Worm (Caenorhabditis elegans) whole organism, L4 larva: Measurements from ENCODE around the gene fbxa-76.

Experiments
- T20F7.1 ChIP-seq: fragments of 200-800 bp; sonication (Bioruptor generic); optimal IDR thresholded peaks from 2 replicates; lab custom pipeline; 2018; ENCODE audit warnings: mild to moderate bottlenecking, missing genetic modification characterization, missing compliant biosample characterization
- ceh-82 ChIP-seq: sonication (generic microtip); optimal IDR thresholded peaks from 2 replicates; lab custom pipeline; 2017; ENCODE audit warnings: missing biosample characterization, missing genetic modification characterization
- egl-27 ChIP-seq: sonication (generic microtip); optimal IDR thresholded peaks from 3 replicates; lab custom pipeline; 2017; ENCODE audit warnings: missing biosample characterization, missing genetic modification reagents, missing genetic modification characterization
- fkh-10 ChIP-seq: fragments of 150-350 bp; optimal IDR thresholded peaks from 2 replicates; lab custom pipeline; 2014; ENCODE audit warnings: missing biosample characterization, missing genetic modification reagents, missing genetic modification characterization
- fos-1 ChIP-seq: fragments of 150-350 bp; optimal IDR thresholded peaks from 2 replicates; lab custom pipeline; 2014; ENCODE audit warnings: missing biosample characterization, missing genetic modification characterization
- hmg-1.1 ChIP-seq: fragments of 200-800 bp; sonication (Bioruptor generic); IDR thresholded peaks from 2 replicates; pipeline ENCODE4 v1.3.6; 2022; ENCODE audit warnings: missing genetic modification reagents, missing genetic modification characterization, missing compliant biosample characterization
- nhr-10 ChIP-seq: fragments of 150-350 bp; optimal IDR thresholded peaks from 2 replicates; lab custom pipeline; 2014; ENCODE audit warnings: missing biosample characterization, missing genetic modification characterization
- nhr-11 ChIP-seq: fragments of 150-350 bp; optimal IDR thresholded peaks from 2 replicates; lab custom pipeline; 2014; ENCODE audit warnings: missing biosample characterization, missing genetic modification characterization
- nhr-237 ChIP-seq: sonication (generic microtip); optimal IDR thresholded peaks from 2 replicates; lab custom pipeline; 2017; ENCODE audit warnings: missing biosample characterization, missing genetic modification characterization
- unc-130 ChIP-seq: sonication (generic microtip); optimal IDR thresholded peaks from 2 replicates; lab custom pipeline; 2016; ENCODE audit warnings: missing genetic modification reagents, missing genetic modification characterization, missing compliant biosample characterization
- zag-1 ChIP-seq: fragments of 150-350 bp; optimal IDR thresholded peaks from 2 replicates; lab custom pipeline; 2014; ENCODE audit warnings: missing biosample characterization, missing genetic modification characterization

DNA sequence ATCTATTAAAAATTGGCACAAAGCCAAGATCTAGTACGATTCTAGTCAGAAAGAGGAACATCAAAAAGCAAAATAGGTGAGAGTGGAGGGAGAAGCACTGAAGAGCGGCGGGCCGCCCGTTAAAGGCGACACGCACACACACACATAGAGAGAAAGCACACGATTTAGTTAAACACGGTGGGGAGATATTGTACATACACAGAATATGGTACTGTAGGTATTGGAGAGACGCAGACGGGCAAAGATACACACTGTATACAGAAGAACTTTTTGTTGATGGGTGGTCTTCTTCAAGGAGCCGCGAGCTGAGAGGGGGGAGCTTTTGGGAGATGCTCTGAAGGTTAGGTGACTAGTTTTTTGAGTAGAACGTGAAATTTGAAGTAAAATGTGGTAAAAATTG, 22.7 kb downstream of the fbxa-76 start:
- TF ChIP-seq nhr-10 (tag; lab: Kevin White, UChicago) (no peak), nhr-237 (tag; lab: Kevin White, UChicago) (no peak), ceh-82 (no peak), T20F7.1 (no peak), unc-130 (GFP tag; lab: Kevin White, UChicago) (no peak), fos-1 (tag; lab: Kevin White, UChicago) (no peak), nhr-11 (no peak), hmg-1.1 (GFP tag; lab: Robert Waterston, UW) (no peak), fkh-10 (GFP tag; lab: Kevin White, UChicago) (no peak), zag-1 (tag; lab: Kevin White, UChicago) (no peak), egl-27 (tag; lab: Kevin White, UChicago) (no peak)
